Worm (Caenorhabditis elegans) whole organism, L1 larva: Measurements from ENCODE around the gene F46F5.7.

Source experiments
- alr-1 ChIP-seq: fragments of 200-800 bp; sonication (Bioruptor generic); optimal IDR thresholded peaks from 2 replicates; lab custom pipeline; 2018; ENCODE audit warnings: borderline replicate concordance, mild to moderate bottlenecking, missing genetic modification characterization, missing compliant biosample characterization
- elt-3 ChIP-seq, 6 experiments: fragments of 150-350 bp in 1 of 6; sonication (generic microtip); optimal IDR thresholded peaks; 2 replicates each; lab custom pipeline; 2017 to 2018; ENCODE audit warnings: missing biosample characterization in 6 of 6, missing genetic modification characterization in 6 of 6, inconsistent platforms in 1 of 6
- grh-1 ChIP-seq: fragments of 200-800 bp; sonication (Bioruptor generic); IDR thresholded peaks from 2 replicates; pipeline ENCODE4 v1.3.6; 2022; ENCODE audit warnings: missing genetic modification reagents, missing genetic modification characterization, missing compliant biosample characterization

DNA sequence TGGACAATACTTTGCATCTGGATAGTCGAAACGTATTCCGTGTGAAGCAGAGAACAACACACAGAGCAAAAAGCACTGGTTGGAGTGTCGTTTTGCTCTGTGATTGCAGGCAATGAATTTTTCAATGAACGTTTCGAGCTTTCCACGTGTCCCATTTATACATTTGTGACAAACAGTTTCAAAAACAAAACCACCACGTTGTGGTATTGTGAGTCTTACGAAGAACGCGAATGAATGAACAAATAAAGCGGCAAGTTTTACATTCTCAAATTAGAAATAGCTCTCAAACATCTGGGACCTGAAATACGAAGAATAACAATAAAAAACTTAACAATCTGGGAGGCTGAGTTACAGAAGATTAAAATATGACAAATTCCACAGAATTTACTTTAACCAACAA lies 28.6 kb downstream of the F46F5.7 start, which contains the start of gene F46F5.1:
- no peak for TF ChIP-seq alr-1 (tag; lab: Kevin White, UChicago)
- no peak for TF ChIP-seq grh-1 (GFP tag; lab: Robert Waterston, UW)
- TF ChIP-seq elt-3 (tag; optimal IDR thresholded peaks at IDR 0.05; lab: Kevin White, UChicago): no peak
